Fruit fly (Drosophila melanogaster): Measurements from ENCODE around the gene Dph4.

Gene Dph4

dm6 chr3R:5648569-5649476 lies 24.9 kb upstream of the Dph4 start, which contains the start of the genes MTA1-like and Sec23 (continued):
- TF ChIP-seq dmrt11E (tag; optimal IDR thresholded peaks at IDR 0.05) (peak; percentile 66), peb (GFP tag; IDR thresholded peaks at IDR 0.05) (no peak)

DNA sequence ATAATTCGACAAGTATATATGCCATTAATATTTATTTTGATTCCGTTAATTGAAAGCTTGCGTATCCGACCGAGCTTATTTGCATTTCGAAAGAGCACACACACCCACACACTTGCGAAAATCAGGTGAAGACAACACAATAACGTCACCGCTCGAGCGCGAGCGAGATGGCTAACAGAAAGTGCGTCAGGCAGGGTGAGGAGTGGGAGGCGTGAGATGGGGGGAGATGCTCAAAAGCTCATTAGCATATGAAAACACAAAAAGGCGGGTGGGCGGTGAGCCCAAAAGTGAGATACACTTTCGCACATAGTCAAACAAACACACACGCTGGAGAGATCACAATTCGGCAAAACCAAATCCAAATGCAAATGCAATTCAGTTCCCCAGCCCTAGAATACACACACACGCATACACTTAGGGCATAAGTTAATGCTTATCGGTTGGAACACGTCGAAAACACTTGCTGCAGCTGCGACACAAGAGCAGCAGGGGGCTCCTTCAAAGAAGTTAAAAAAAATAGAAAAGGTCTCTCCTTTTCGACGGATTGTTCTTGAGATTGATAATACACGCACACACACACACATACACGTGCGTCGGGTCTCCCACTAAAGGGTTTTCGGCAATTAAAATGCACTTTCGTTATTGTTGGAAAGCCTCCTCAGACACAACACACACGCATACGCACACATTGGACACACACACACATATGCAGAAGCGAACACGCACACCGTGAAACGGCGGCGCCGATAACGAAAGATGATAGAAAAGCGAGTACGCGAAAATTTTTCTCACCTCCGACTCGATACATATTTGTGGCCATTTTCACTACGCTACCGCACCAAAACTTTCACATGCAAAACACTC lies 24.0 kb upstream of the Dph4 start:
- TF ChIP-seq sr (GFP tag; IDR thresholded peaks at IDR 0.05): peak; percentile 85
- TF ChIP-seq zen (tag; optimal IDR thresholded peaks at IDR 0.05): peak; percentile 0
- TF ChIP-seq MBD-R2 (GFP tag; IDR thresholded peaks at IDR 0.05): 0 out of 2 replicates have a peak, but pooled peaks have one; percentile 6
- TF ChIP-seq Drgx (GFP tag; IDR thresholded peaks at IDR 0.05): peak; percentile 39; the same call in 1 of the 2 replicates
- peak; percentile 82 for TF ChIP-seq CG5180 (GFP tag; optimal IDR thresholded peaks at IDR 0.05)
- peak; percentile 3 for TF ChIP-seq dm (GFP tag; optimal IDR thresholded peaks at IDR 0.05)
- peak; percentile 63; the same call in 2 of the 4 replicates for TF ChIP-seq chinmo (GFP tag; IDR thresholded peaks at IDR 0.05; ENCODE audit: partially characterized antibody)
- 0 out of 2 replicates have a peak, but pooled peaks have one; percentile 20 for TF ChIP-seq nerfin-2 (GFP tag; IDR thresholded peaks at IDR 0.05; ENCODE audit: partially characterized antibody)
- no peak for TF ChIP-seq CG12299 (tag; optimal IDR thresholded peaks at IDR 0.05)
- peak; percentile 72 for TF ChIP-seq crol (GFP tag; IDR thresholded peaks at IDR 0.05)
- TF ChIP-seq Opbp (GFP tag; IDR thresholded peaks at IDR 0.05; ENCODE audit: partially characterized antibody): no peak
- TF ChIP-seq kah (GFP tag; optimal IDR thresholded peaks at IDR 0.05): peak; percentile 20
- TF ChIP-seq CG8478 (optimal IDR thresholded peaks at IDR 0.05): peak; percentile 67
- peak; percentile 71 for TF ChIP-seq CG15479 (GFP tag; optimal IDR thresholded peaks at IDR 0.05)
- peak; percentile 16 for TF ChIP-seq Blimp-1 (GFP tag; optimal IDR thresholded peaks at IDR 0.05)
- no peak for TF ChIP-seq z (GFP tag; IDR thresholded peaks at IDR 0.05)
- 0 out of 2 replicates have a peak, but pooled peaks have one; percentile 6 for TF ChIP-seq CG9932 (GFP tag; IDR thresholded peaks at IDR 0.05)
- no peak for TF ChIP-seq Dek (tag; optimal IDR thresholded peaks at IDR 0.05)
- TF ChIP-seq CG12769 (tag; optimal IDR thresholded peaks at IDR 0.05): peak; percentile 53
- TF ChIP-seq Pdp1 (GFP tag; optimal IDR thresholded peaks at IDR 0.05): peak in 1 of 2 experiments; percentile 45
- TF ChIP-seq H15 (GFP tag; IDR thresholded peaks at IDR 0.05): no peak
- peak; percentile 86 for TF ChIP-seq MESR4 (GFP tag; optimal IDR thresholded peaks at IDR 0.05)
- peak; percentile 52; the same call in 1 of the 2 replicates for TF ChIP-seq vvl (GFP tag; IDR thresholded peaks at IDR 0.05)
- TF ChIP-seq hkb (optimal IDR thresholded peaks at IDR 0.05): no peak
- peak; percentile 11; the same call in 1 of the 2 replicates for TF ChIP-seq hkb (GFP tag; IDR thresholded peaks at IDR 0.05)
- TF ChIP-seq NC2α (GFP tag; optimal IDR thresholded peaks at IDR 0.05): no peak
- peak; percentile 50 for TF ChIP-seq Ets65A (GFP tag)
- peak; percentile 98 for TF ChIP-seq cg (GFP tag; optimal IDR thresholded peaks at IDR 0.05)
- TF ChIP-seq Med (GFP tag): peak; percentile 79
- TF ChIP-seq Kr (GFP tag; optimal IDR thresholded peaks at IDR 0.05): peak; percentile 27
- TF ChIP-seq kni (GFP tag; optimal IDR thresholded peaks at IDR 0.05): peak; percentile 66
- TF ChIP-seq CG1832 (GFP tag; optimal IDR thresholded peaks at IDR 0.05): peak; percentile 49
- TF ChIP-seq D (optimal IDR thresholded peaks at IDR 0.05): peak; percentile 46
- no peak for TF ChIP-seq D (GFP tag; optimal IDR thresholded peaks at IDR 0.05)
- TF ChIP-seq CG4617 (GFP tag; optimal IDR thresholded peaks at IDR 0.05; ENCODE audit: borderline replicate concordance): no peak
- peak; percentile 19 for TF ChIP-seq sens (GFP tag)
- peak; percentile 8 for TF ChIP-seq rib (GFP tag; IDR thresholded peaks at IDR 0.05)
- TF ChIP-seq CG14710 (tag; optimal IDR thresholded peaks at IDR 0.05): no peak
